Fruit fly (Drosophila melanogaster) whole organism, wandering third instar larva: ENCODE measurements around the gene slou.

ENCODE experiments used
- GATAd ChIP-seq: sonication (Bioruptor generic); optimal IDR thresholded peaks from 2 replicates; lab custom pipeline; 2016; ENCODE audit warnings: missing biosample characterization, missing genetic modification characterization
- OdsH ChIP-seq: fragments of 200-800 bp; sonication (Bioruptor generic); optimal IDR thresholded peaks from 2 replicates; lab custom pipeline; 2016; ENCODE audit warnings: missing biosample characterization, mild to moderate bottlenecking, missing genetic modification characterization
- Rel ChIP-seq, 2 experiments: fragments of 200-800 bp; sonication (Bioruptor generic) in 1 of 2; optimal IDR thresholded peaks; 2 replicates in 1 of 2; 3 replicates in 1 of 2; lab custom pipeline; 2016 to 2019; ENCODE audit warnings: mild to moderate bottlenecking in 2 of 2, missing biosample characterization in 2 of 2, missing genetic modification characterization in 2 of 2, moderate library complexity in 1 of 2
- dmrt93B ChIP-seq: fragments of 200-800 bp; sonication (Bioruptor generic); optimal IDR thresholded peaks from 2 replicates; lab custom pipeline; 2018; ENCODE audit warnings: missing biosample characterization, mild to moderate bottlenecking, missing genetic modification characterization
- dsf ChIP-seq: sonication (Bioruptor generic); optimal IDR thresholded peaks from 2 replicates; lab custom pipeline; 2016; ENCODE audit warnings: missing biosample characterization, missing genetic modification characterization, borderline replicate concordance
- pan ChIP-seq: fragments of >200 bp; optimal IDR thresholded peaks from 2 replicates; lab custom pipeline; 2017
- tai ChIP-seq: sonication (Bioruptor generic); optimal IDR thresholded peaks from 2 replicates; lab custom pipeline; 2016; ENCODE audit warnings: missing biosample characterization, missing genetic modification characterization

DNA sequence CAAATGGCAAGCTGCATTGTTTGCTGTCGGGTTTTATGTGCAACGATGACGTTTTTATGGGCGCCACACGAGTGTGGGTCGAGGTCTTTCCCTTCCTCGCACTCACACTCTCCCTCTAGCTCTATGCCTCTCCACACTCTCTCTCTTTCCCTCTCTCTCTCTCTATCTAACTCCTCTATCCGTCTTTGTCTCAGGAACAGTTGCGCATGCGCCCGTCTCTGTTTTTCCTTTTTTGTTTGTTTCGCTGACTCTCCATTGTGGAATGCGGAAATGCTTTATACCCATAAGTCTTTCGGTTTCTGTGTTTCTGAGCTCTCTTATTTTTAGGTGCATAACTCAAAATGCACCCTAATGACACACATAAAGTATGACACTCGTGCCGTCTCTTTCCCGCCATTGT, 41.6 kb upstream of the slou start:
- TF ChIP-seq pan (lab: Kevin White, UChicago) (no peak), dmrt93B (GFP tag; lab: Kevin White, UChicago) (no peak), tai (GFP tag; lab: Kevin White, UChicago) (no peak), GATAd (no peak), OdsH (GFP tag; lab: Kevin White, UChicago) (no peak), dsf (GFP tag; lab: Kevin White, UChicago) (no peak), Rel (GFP tag; optimal IDR thresholded peaks at IDR 0.05; lab: Kevin White, UChicago) (no peak), Rel (tag; optimal IDR thresholded peaks at IDR 0.05; lab: Kevin White, UChicago) (no peak)
